Fruit fly (Drosophila melanogaster) whole organism, embryonic: Measurements from ENCODE around the gene mRpL51.
A peak's percentile ranks its signal among the peaks of the same experiment; 100 is the strongest.

ENCODE experiments used
- Bgb ChIP-seq: fragments of 200-800 bp; sonication (Bioruptor generic); IDR thresholded peaks from 2 replicates; pipeline ENCODE4 v1.3.6; 2022; ENCODE audit warnings: missing biosample characterization, missing genetic modification characterization; ENCODE audit not compliant: partially characterized antibody
- CG10147 ChIP-seq: fragments of 200-800 bp; sonication (Bioruptor generic); optimal IDR thresholded peaks from 2 replicates; lab custom pipeline; 2019; ENCODE audit warnings: missing biosample characterization, mild to moderate bottlenecking, missing genetic modification characterization, moderate library complexity
- CG1024 ChIP-seq: fragments of 200-800 bp; sonication (Bioruptor generic); IDR thresholded peaks from 2 replicates; pipeline ENCODE4 v1.3.6; 2022; ENCODE audit warnings: missing biosample characterization, missing genetic modification characterization
- CG10462 ChIP-seq: fragments of 200-800 bp; sonication (Bioruptor generic); optimal IDR thresholded peaks from 2 replicates; lab custom pipeline; 2016; ENCODE audit warnings: missing biosample characterization, missing genetic modification characterization
- CG10979 ChIP-seq: fragments of 200-800 bp; sonication (Bioruptor generic); optimal IDR thresholded peaks from 2 replicates; lab custom pipeline; 2018; ENCODE audit warnings: missing biosample characterization, mild to moderate bottlenecking, missing genetic modification characterization, moderate library complexity
- CG1233 ChIP-seq: fragments of 200-800 bp; sonication (Bioruptor generic); optimal IDR thresholded peaks from 4 replicates; lab custom pipeline; 2018; ENCODE audit warnings: missing biosample characterization, mild to moderate bottlenecking, missing genetic modification characterization
- CG12769 ChIP-seq: fragments of 200-800 bp; sonication (Bioruptor generic); optimal IDR thresholded peaks from 2 replicates; lab custom pipeline; 2019; ENCODE audit warnings: missing biosample characterization, mild to moderate bottlenecking, missing genetic modification characterization, moderate library complexity
- CG12942 ChIP-seq: fragments of 200-800 bp; sonication (Bioruptor generic); optimal IDR thresholded peaks from 3 replicates; lab custom pipeline; 2016; ENCODE audit warnings: missing biosample characterization, missing genetic modification characterization
- CG13424 ChIP-seq: fragments of 200-800 bp; sonication (Bioruptor generic); optimal IDR thresholded peaks from 2 replicates; lab custom pipeline; 2019; ENCODE audit warnings: missing biosample characterization, mild to moderate bottlenecking, missing genetic modification characterization, moderate library complexity
- CG15269 ChIP-seq: fragments of 200-800 bp; sonication (Bioruptor generic); optimal IDR thresholded peaks from 2 replicates; lab custom pipeline; 2018; ENCODE audit warnings: missing biosample characterization, mild to moderate bottlenecking, missing genetic modification characterization, moderate library complexity
- CG15601 ChIP-seq: fragments of 200-800 bp; sonication (Bioruptor generic); optimal IDR thresholded peaks from 3 replicates; lab custom pipeline; 2019; ENCODE audit warnings: missing biosample characterization, mild to moderate bottlenecking, missing genetic modification characterization, moderate library complexity
- CG1603 ChIP-seq: fragments of 200-800 bp; sonication (Bioruptor generic); optimal IDR thresholded peaks from 2 replicates; lab custom pipeline; 2019; ENCODE audit warnings: missing biosample characterization, mild to moderate bottlenecking, missing genetic modification characterization, moderate library complexity
- CG16779 ChIP-seq: fragments of 200-800 bp; sonication (Bioruptor generic); IDR thresholded peaks from 2 replicates; pipeline ENCODE4 v1.3.6; 2022; ENCODE audit warnings: missing biosample characterization, missing genetic modification characterization
- CG2199 ChIP-seq: fragments of 200-800 bp; sonication (Bioruptor generic); IDR thresholded peaks from 3 replicates; pipeline ENCODE4 v1.3.6; 2022; ENCODE audit warnings: missing biosample characterization, missing genetic modification characterization
- CG2875 ChIP-seq: fragments of 200-800 bp; sonication (Bioruptor generic); optimal IDR thresholded peaks from 2 replicates; lab custom pipeline; 2017; ENCODE audit warnings: missing biosample characterization, mild to moderate bottlenecking, missing genetic modification characterization, missing genetic modification reagents
- CG3065 ChIP-seq: fragments of 200-800 bp; sonication (Bioruptor generic); optimal IDR thresholded peaks from 2 replicates; lab custom pipeline; 2016; ENCODE audit warnings: missing biosample characterization, missing genetic modification characterization
- CG31441 ChIP-seq: fragments of 200-800 bp; sonication (Bioruptor generic); IDR thresholded peaks from 2 replicates; pipeline ENCODE4 v1.3.6; 2022; ENCODE audit warnings: missing biosample characterization, missing genetic modification characterization
- CG33213 ChIP-seq: fragments of 200-800 bp; sonication (Bioruptor generic); optimal IDR thresholded peaks from 3 replicates; lab custom pipeline; 2016; ENCODE audit warnings: missing biosample characterization, missing genetic modification characterization
- CG6791 ChIP-seq: fragments of 200-800 bp; sonication (Bioruptor generic); IDR thresholded peaks from 3 replicates; pipeline ENCODE4 v1.3.6; 2022; ENCODE audit warnings: missing biosample characterization, missing genetic modification characterization; ENCODE audit not compliant: partially characterized antibody
- CG6813 ChIP-seq: fragments of 200-800 bp; sonication (Bioruptor generic); optimal IDR thresholded peaks from 2 replicates; lab custom pipeline; 2017; ENCODE audit warnings: missing biosample characterization, missing genetic modification characterization, mild to moderate bottlenecking, moderate library complexity, missing genetic modification reagents
- CG7839 ChIP-seq: fragments of 200-800 bp; sonication (Bioruptor generic); optimal IDR thresholded peaks from 3 replicates; lab custom pipeline; 2018; ENCODE audit warnings: missing biosample characterization, mild to moderate bottlenecking, missing genetic modification characterization, moderate library complexity
- CG7963 ChIP-seq: fragments of 200-800 bp; sonication (Bioruptor generic); IDR thresholded peaks from 3 replicates; pipeline ENCODE4 v1.3.6; 2022; ENCODE audit warnings: missing biosample characterization, missing genetic modification characterization; ENCODE audit not compliant: partially characterized antibody
- CG9609 ChIP-seq: fragments of 200-800 bp; sonication (Bioruptor generic); optimal IDR thresholded peaks from 3 replicates; lab custom pipeline; 2016; ENCODE audit warnings: missing biosample characterization, missing genetic modification characterization
- Dbx ChIP-seq: fragments of 200-800 bp; sonication (Bioruptor generic); IDR thresholded peaks from 3 replicates; pipeline ENCODE4 v1.3.6; 2022; ENCODE audit warnings: missing biosample characterization, missing genetic modification characterization
- Dek ChIP-seq: fragments of 200-800 bp; sonication (Bioruptor generic); optimal IDR thresholded peaks from 3 replicates; lab custom pipeline; 2019; ENCODE audit warnings: missing biosample characterization, mild to moderate bottlenecking, missing genetic modification characterization, moderate library complexity
- Hand ChIP-seq: fragments of 200-800 bp; sonication (Bioruptor generic); optimal IDR thresholded peaks from 2 replicates; lab custom pipeline; 2017; ENCODE audit warnings: mild to moderate bottlenecking, missing biosample characterization, missing genetic modification reagents, missing genetic modification characterization
- NC2α ChIP-seq: fragments of 200-800 bp; sonication (Bioruptor generic); optimal IDR thresholded peaks from 2 replicates; lab custom pipeline; 2016; ENCODE audit warnings: missing biosample characterization, missing genetic modification characterization
- Neu2 ChIP-seq: fragments of 200-800 bp; sonication (Bioruptor generic); optimal IDR thresholded peaks from 3 replicates; lab custom pipeline; 2016; ENCODE audit warnings: missing biosample characterization, missing genetic modification characterization, borderline replicate concordance
- Nf-YC ChIP-seq: fragments of 200-800 bp; optimal IDR thresholded peaks from 3 replicates; lab custom pipeline; 2019; ENCODE audit warnings: missing biosample characterization, mild to moderate bottlenecking, missing genetic modification characterization, moderate library complexity
- Pdp1 ChIP-seq, 2 experiments: fragments of 200-800 bp; sonication (Bioruptor generic); optimal IDR thresholded peaks; 3 replicates each; lab custom pipeline; 2016; ENCODE audit warnings: missing biosample characterization in 2 of 2, missing genetic modification characterization in 2 of 2, mild to moderate bottlenecking in 1 of 2, moderate library complexity in 1 of 2
- Spps ChIP-seq: fragments of 200-800 bp; sonication (Bioruptor generic); optimal IDR thresholded peaks from 2 replicates; lab custom pipeline; 2018; ENCODE audit warnings: missing biosample characterization, mild to moderate bottlenecking, missing genetic modification characterization
- abd-A ChIP-seq: fragments of 200-800 bp; sonication (Bioruptor generic); optimal IDR thresholded peaks from 3 replicates; lab custom pipeline; 2019; ENCODE audit warnings: missing biosample characterization, mild to moderate bottlenecking, missing genetic modification characterization, moderate library complexity
- az2 ChIP-seq: fragments of 200-800 bp; sonication (Bioruptor generic); optimal IDR thresholded peaks from 3 replicates; lab custom pipeline; 2016; ENCODE audit warnings: missing biosample characterization, missing genetic modification characterization
- bsh ChIP-seq, 2 experiments: fragments of 200-800 bp; sonication (Bioruptor generic); optimal IDR thresholded peaks; 2 replicates each; lab custom pipeline; 2017 to 2018; ENCODE audit warnings: mild to moderate bottlenecking in 2 of 2, missing biosample characterization in 2 of 2, missing genetic modification characterization in 2 of 2, moderate library complexity in 1 of 2
- cato ChIP-seq: fragments of 200-800 bp; sonication (Bioruptor generic); optimal IDR thresholded peaks from 2 replicates; lab custom pipeline; 2016; ENCODE audit warnings: missing biosample characterization, missing genetic modification characterization, borderline replicate concordance
- croc ChIP-seq: fragments of 200-800 bp; sonication (Bioruptor generic); conservative IDR thresholded peaks from 3 replicates; pipeline ENCODE4 v1.3.6; 2022; ENCODE audit warnings: missing biosample characterization, missing genetic modification characterization
- disco-r ChIP-seq: fragments of 200-800 bp; sonication (Bioruptor generic); optimal IDR thresholded peaks from 2 replicates; lab custom pipeline; 2016; ENCODE audit warnings: missing biosample characterization, missing genetic modification characterization
- dm ChIP-seq: fragments of 200-800 bp; sonication (Bioruptor generic); optimal IDR thresholded peaks from 3 replicates; lab custom pipeline; 2016; ENCODE audit warnings: missing biosample characterization, missing genetic modification characterization
- dmrt99B ChIP-seq: fragments of 200-800 bp; sonication (Bioruptor generic); optimal IDR thresholded peaks from 2 replicates; lab custom pipeline; 2018; ENCODE audit warnings: missing biosample characterization, mild to moderate bottlenecking, missing genetic modification characterization, moderate library complexity
- eyg ChIP-seq: fragments of 200-800 bp; sonication (Bioruptor generic); optimal IDR thresholded peaks from 3 replicates; lab custom pipeline; 2016; ENCODE audit warnings: missing biosample characterization, missing genetic modification characterization
- fru ChIP-seq: fragments of >200 bp; optimal IDR thresholded peaks from 2 replicates; lab custom pipeline; 2017
- lilli ChIP-seq: fragments of 200-800 bp; sonication (Bioruptor generic); optimal IDR thresholded peaks from 3 replicates; lab custom pipeline; 2016; ENCODE audit warnings: missing biosample characterization, missing genetic modification characterization
- nmo ChIP-seq: fragments of 200-800 bp; sonication (Bioruptor generic); optimal IDR thresholded peaks from 2 replicates; lab custom pipeline; 2018; ENCODE audit warnings: missing biosample characterization, mild to moderate bottlenecking, missing genetic modification characterization, moderate library complexity
- tgo ChIP-seq: fragments of 200-800 bp; sonication (Bioruptor generic); IDR thresholded peaks from 3 replicates; pipeline ENCODE4 v1.3.6; 2022; ENCODE audit warnings: missing biosample characterization, missing genetic modification characterization
- tna ChIP-seq: fragments of 200-800 bp; sonication (Bioruptor generic); IDR thresholded peaks from 2 replicates; pipeline ENCODE4 v1.3.6; 2022; ENCODE audit warnings: missing biosample characterization, missing genetic modification characterization; ENCODE audit not compliant: partially characterized antibody
- trh ChIP-seq: fragments of 200-800 bp; sonication (Bioruptor generic); optimal IDR thresholded peaks from 2 replicates; lab custom pipeline; 2016; ENCODE audit warnings: missing biosample characterization, missing genetic modification characterization
- vvl ChIP-seq: fragments of 200-800 bp; sonication (Bioruptor generic); IDR thresholded peaks from 2 replicates; pipeline ENCODE4 v1.3.6; 2022; ENCODE audit warnings: missing biosample characterization, missing genetic modification characterization
- yki ChIP-seq: fragments of >200 bp; optimal IDR thresholded peaks from 3 replicates; lab custom pipeline; 2018

mRpL51 gene

DNA sequence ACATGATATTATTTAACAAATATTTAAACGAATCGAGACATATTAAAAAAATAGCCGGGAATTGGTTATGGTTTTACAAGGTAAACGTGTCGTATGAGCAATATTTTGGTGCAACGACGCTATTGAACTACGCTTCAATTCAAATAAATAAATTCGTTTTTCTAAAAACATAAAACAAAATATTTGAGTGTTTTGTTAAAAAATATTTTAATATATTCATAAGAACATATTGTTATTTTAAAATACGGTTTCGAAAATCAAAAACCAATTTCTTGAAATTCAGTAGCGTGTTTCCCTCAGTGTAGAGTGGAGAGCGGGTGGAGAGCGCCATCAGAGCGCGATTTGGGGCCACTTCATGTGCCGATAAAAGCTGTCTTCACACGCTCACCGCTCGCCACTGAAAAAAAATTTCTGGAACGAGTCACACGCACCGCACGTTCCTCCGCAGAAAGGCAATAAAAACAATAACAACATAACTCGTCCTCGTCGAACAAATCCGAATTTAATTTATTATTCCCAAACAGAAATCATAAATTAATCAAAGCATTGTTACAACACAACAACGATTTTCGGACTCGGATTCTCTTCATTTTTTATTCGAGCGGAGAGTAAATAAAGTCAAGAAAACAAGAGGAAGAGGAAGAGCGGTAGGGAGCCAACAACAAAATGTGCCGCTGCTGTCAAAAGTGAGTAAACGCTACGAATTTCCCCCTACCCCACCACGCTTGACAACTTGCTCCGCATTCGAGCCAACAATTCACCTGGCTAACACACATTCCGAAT, 18.4 kb upstream of the mRpL51 start (continued):
- TF ChIP-seq Pdp1 (GFP tag; optimal IDR thresholded peaks at IDR 0.05; lab: Kevin White, UChicago) (peak; percentile 53 to 62), lilli (peak; percentile 78), tgo (GFP tag; lab: Robert Waterston, UW) (peak; percentile 84), CG1233 (GFP tag; lab: Kevin White, UChicago) (peak; percentile 92), Spps (tag; lab: Kevin White, UChicago) (peak; percentile 88), nmo (peak; percentile 97), CG7963 (GFP tag; lab: Robert Waterston, UW) (no peak), abd-A (tag; lab: Kevin White, UChicago) (no peak), dmrt99B (tag; lab: Kevin White, UChicago) (peak; percentile 96), Bgb (GFP tag; lab: Robert Waterston, UW) (0 out of 2 replicates have a peak, but pooled peaks have one; percentile 7), CG2875 (GFP tag; lab: Kevin White, UChicago) (peak; percentile 81), disco-r (GFP tag; lab: Kevin White, UChicago) (no peak), CG15601 (tag; lab: Kevin White, UChicago) (peak; percentile 92), CG10147 (GFP tag; lab: Kevin White, UChicago) (peak; percentile 92), CG33213 (GFP tag; lab: Kevin White, UChicago) (no peak), CG10462 (peak; percentile 40), CG6791 (GFP tag; lab: Robert Waterston, UW) (no peak), CG31441 (GFP tag; lab: Robert Waterston, UW) (peak; percentile 86), CG13424 (tag; lab: Kevin White, UChicago) (peak; percentile 97), Hand (peak; percentile 89), CG12942 (GFP tag; lab: Kevin White, UChicago) (peak; percentile 81), trh (GFP tag; lab: Kevin White, UChicago) (peak; percentile 85), CG15269 (tag; lab: Kevin White, UChicago) (peak; percentile 95), CG2199 (GFP tag; lab: Robert Waterston, UW) (no peak), Dbx (GFP tag; lab: Robert Waterston, UW) (peak; percentile 41; the same call in 1 of the 3 replicates), vvl (GFP tag; lab: Robert Waterston, UW) (peak; percentile 78), CG1024 (GFP tag; lab: Robert Waterston, UW) (no peak; the same call in 1 of the 2 replicates), CG9609 (GFP tag; lab: Kevin White, UChicago) (peak; percentile 5), croc (GFP tag; lab: Robert Waterston, UW) (peak; percentile 81), Dek (peak; percentile 93), CG1603 (tag; lab: Kevin White, UChicago) (peak; percentile 59), CG10979 (tag; lab: Kevin White, UChicago) (peak; percentile 95), tna (no peak), bsh (GFP tag; optimal IDR thresholded peaks at IDR 0.05; lab: Kevin White, UChicago) (peak; percentile 91 to 92), Nf-YC (tag; lab: Kevin White, UChicago) (peak; percentile 88), CG16779 (GFP tag; lab: Robert Waterston, UW) (no peak), yki (lab: Kevin White, UChicago) (peak; percentile 13), az2 (GFP tag; lab: Kevin White, UChicago) (peak; percentile 87), CG12769 (tag; lab: Kevin White, UChicago) (peak; percentile 78), CG6813 (GFP tag; lab: Kevin White, UChicago) (peak; percentile 87), eyg (GFP tag; lab: Kevin White, UChicago) (no peak), dm (no peak), CG3065 (GFP tag; lab: Kevin White, UChicago) (peak; percentile 71), Neu2 (GFP tag; lab: Kevin White, UChicago) (no peak), cato (GFP tag; lab: Kevin White, UChicago) (peak; percentile 86), fru (lab: Kevin White, UChicago) (no peak), CG7839 (tag; lab: Kevin White, UChicago) (peak; percentile 95), NC2α (GFP tag; lab: Kevin White, UChicago) (no peak)
